Fruit fly (Drosophila melanogaster) S2 (cell line): Measurements from ENCODE around the gene Prosbeta5R2.

Source experiments
- CG8478 ChIP-seq: fragments of >200 bp; optimal IDR thresholded peaks from 2 replicates; lab custom pipeline; 2018
- CTCF ChIP-seq, 2 experiments: fragments of >200 bp; optimal IDR thresholded peaks; 2 replicates each; lab custom pipeline; 2018

dm6 chr2L:18007635-18008034 is 17.4 kb downstream of the Prosbeta5R2 start, which contains the start of the genes CG42634 and CG42635:
- no peak for TF ChIP-seq CG8478 (lab: Kevin White, UChicago)
- TF ChIP-seq CTCF (optimal IDR thresholded peaks at IDR 0.05; lab: Kevin White, UChicago) = no peak
